Fruit fly (Drosophila melanogaster) whole organism, prepupa: ENCODE measurements around the gene Pdp1.

Source experiments
- CG15336 ChIP-seq: fragments of 200-800 bp; sonication (Bioruptor generic); IDR thresholded peaks from 2 replicates; pipeline ENCODE4 v1.3.6; 2022; ENCODE audit warnings: missing biosample characterization, missing genetic modification characterization
- CG3032 ChIP-seq: fragments of 200-800 bp; optimal IDR thresholded peaks from 2 replicates; lab custom pipeline; 2019; ENCODE audit warnings: missing biosample characterization, mild to moderate bottlenecking, missing genetic modification characterization, moderate library complexity
- CG32006 ChIP-seq: fragments of 200-800 bp; sonication (Bioruptor generic); optimal IDR thresholded peaks from 3 replicates; lab custom pipeline; 2017; ENCODE audit warnings: missing biosample characterization, mild to moderate bottlenecking, missing genetic modification characterization
- CG8119 ChIP-seq: fragments of 200-800 bp; sonication (Bioruptor generic); IDR thresholded peaks from 3 replicates; pipeline ENCODE4 v1.3.6; 2022; ENCODE audit warnings: missing biosample characterization, missing genetic modification characterization
- Hr39 ChIP-seq: fragments of 200-800 bp; sonication (Bioruptor generic); optimal IDR thresholded peaks from 2 replicates; lab custom pipeline; 2016; ENCODE audit warnings: missing biosample characterization, missing genetic modification characterization
- OdsH ChIP-seq: fragments of 200-800 bp; sonication (Bioruptor generic); optimal IDR thresholded peaks from 3 replicates; lab custom pipeline; 2016; ENCODE audit warnings: missing biosample characterization, missing genetic modification characterization

dm6 chr3L:7863766-7864305 lies 3.3 kb downstream of the Pdp1 start:
- peak; percentile 91 for TF ChIP-seq CG8119 (GFP tag; lab: Robert Waterston, UW)
- peak; percentile 78 for TF ChIP-seq OdsH (GFP tag; lab: Kevin White, UChicago)
- TF ChIP-seq CG3032 (tag; lab: Kevin White, UChicago): peak; percentile 80
- peak; percentile 90 for TF ChIP-seq CG15336
- peak; percentile 65 for TF ChIP-seq Hr39
- peak; percentile 83 for TF ChIP-seq CG32006 (GFP tag; lab: Kevin White, UChicago)
